Worm (Caenorhabditis elegans) whole organism, L4 larva: ENCODE measurements around the gene usp-4.

Experiments used
- F37D6.2 ChIP-seq: sonication (generic microtip); optimal IDR thresholded peaks from 2 replicates; lab custom pipeline; 2016; ENCODE audit warnings: mild to moderate bottlenecking, missing genetic modification characterization, missing compliant biosample characterization
- T26A8.4 ChIP-seq: fragments of 200-800 bp; sonication (Bioruptor generic); IDR thresholded peaks from 2 replicates; pipeline ENCODE4 v1.3.6; 2022; ENCODE audit warnings: missing genetic modification characterization, missing compliant biosample characterization
- Y105C5A.15 ChIP-seq: fragments of 200-800 bp; sonication (Bioruptor generic); IDR thresholded peaks from 2 replicates; pipeline ENCODE4 v1.3.6; 2022; ENCODE audit warnings: missing genetic modification characterization, missing compliant biosample characterization
- ZK337.2 ChIP-seq: fragments of 200-800 bp; sonication (Bioruptor generic); IDR thresholded peaks from 2 replicates; pipeline ENCODE4 v1.3.6; 2022; ENCODE audit warnings: missing genetic modification reagents, missing genetic modification characterization, missing compliant biosample characterization
- ZK546.5 ChIP-seq, 2 experiments: sonication (generic microtip); optimal IDR thresholded peaks; 2 replicates each; lab custom pipeline; 2017; ENCODE audit warnings: missing biosample characterization in 2 of 2, missing genetic modification characterization in 2 of 2
- aha-1 ChIP-seq: fragments of 150-350 bp; peaks from one replicate; lab custom pipeline; 2014; ENCODE audit warnings: missing biosample characterization, missing genetic modification characterization
- ama-1 ChIP-seq: fragments of 150-350 bp; optimal IDR thresholded peaks from 2 replicates; lab custom pipeline; 2014; ENCODE audit warnings: inconsistent platforms, mixed read lengths
- ceh-28 ChIP-seq: fragments of 150-350 bp; optimal IDR thresholded peaks from 2 replicates; lab custom pipeline; 2014; ENCODE audit warnings: missing biosample characterization, missing genetic modification reagents, missing genetic modification characterization
- ceh-44 ChIP-seq: fragments of 200-800 bp; sonication (Bioruptor generic); IDR thresholded peaks from 2 replicates; pipeline ENCODE4 v1.3.6; 2022; ENCODE audit warnings: missing genetic modification reagents, missing genetic modification characterization, missing compliant biosample characterization
- cey-2 ChIP-seq: sonication (generic microtip); optimal IDR thresholded peaks from 3 replicates; lab custom pipeline; 2017; ENCODE audit warnings: missing genetic modification characterization, mild to moderate bottlenecking, missing compliant biosample characterization, antibody characterized with exemption, borderline replicate concordance; ENCODE audit not compliant: insufficient read depth
- dmd-9 ChIP-seq: fragments of 200-800 bp; sonication (Bioruptor generic); IDR thresholded peaks from 2 replicates; pipeline ENCODE4 v1.3.6; 2022; ENCODE audit warnings: missing genetic modification reagents, missing genetic modification characterization, missing compliant biosample characterization
- dpl-1 ChIP-seq: fragments of 150-350 bp; optimal IDR thresholded peaks from 2 replicates; lab custom pipeline; 2014; ENCODE audit warnings: missing biosample characterization, missing genetic modification reagents, missing genetic modification characterization
- dve-1 ChIP-seq: sonication (generic microtip); optimal IDR thresholded peaks from 2 replicates; lab custom pipeline; 2017; ENCODE audit warnings: antibody characterized with exemption, mild to moderate bottlenecking, missing genetic modification characterization, missing compliant biosample characterization; ENCODE audit not compliant: insufficient read depth
- gei-8 ChIP-seq: fragments of 200-800 bp; sonication (Bioruptor generic); optimal IDR thresholded peaks from 2 replicates; lab custom pipeline; 2018; ENCODE audit warnings: mild to moderate bottlenecking, missing genetic modification characterization, missing compliant biosample characterization
- hif-1 ChIP-seq, 2 experiments: sonication (generic microtip); optimal IDR thresholded peaks; 2 replicates each; lab custom pipeline; 2016 to 2017; ENCODE audit warnings: missing compliant biosample characterization in 2 of 2, missing genetic modification characterization in 2 of 2, missing genetic modification reagents in 2 of 2, missing genotype in 2 of 2, mild to moderate bottlenecking in 1 of 2
- hlh-30 ChIP-seq: sonication (generic microtip); optimal IDR thresholded peaks from 2 replicates; lab custom pipeline; 2017; ENCODE audit warnings: antibody characterized with exemption, mild to moderate bottlenecking, missing genetic modification characterization, missing compliant biosample characterization; ENCODE audit not compliant: insufficient read depth
- jun-1 ChIP-seq: fragments of 150-350 bp; optimal IDR thresholded peaks from 2 replicates; lab custom pipeline; 2014; ENCODE audit warnings: missing biosample characterization, missing genetic modification reagents, missing genetic modification characterization
- lim-7 ChIP-seq: fragments of 200-800 bp; sonication (Bioruptor generic); IDR thresholded peaks from 2 replicates; pipeline ENCODE4 v1.3.6; 2022; ENCODE audit warnings: missing genetic modification characterization, missing compliant biosample characterization
- lin-38 ChIP-seq: fragments of 200-800 bp; sonication (Bioruptor generic); IDR thresholded peaks from 2 replicates; pipeline ENCODE4 v1.3.6; 2022; ENCODE audit warnings: missing genetic modification reagents, missing genetic modification characterization, missing compliant biosample characterization
- lin-39 ChIP-seq: fragments of 150-350 bp; optimal IDR thresholded peaks from 2 replicates; lab custom pipeline; 2014; ENCODE audit warnings: missing biosample characterization, missing genetic modification reagents, missing genetic modification characterization
- lir-3 ChIP-seq: sonication (generic microtip); optimal IDR thresholded peaks from 2 replicates; lab custom pipeline; 2016; ENCODE audit warnings: mild to moderate bottlenecking, missing genetic modification characterization, missing compliant biosample characterization
- madf-5 ChIP-seq, 2 experiments: fragments of 200-800 bp; sonication (Bioruptor generic); IDR thresholded peaks; 2 replicates each; pipeline ENCODE4 v1.3.6; 2022; ENCODE audit warnings: missing compliant biosample characterization in 2 of 2, missing genetic modification characterization in 2 of 2
- mdl-1 ChIP-seq, 2 experiments: fragments of 150-350 bp in 1 of 2; sonication (generic microtip) in 1 of 2; optimal IDR thresholded peaks; 2 replicates each; lab custom pipeline; 2014 to 2017; ENCODE audit warnings: missing biosample characterization in 2 of 2, missing genetic modification characterization in 2 of 2
- mes-2 ChIP-seq: sonication (generic microtip); optimal IDR thresholded peaks from 2 replicates; lab custom pipeline; 2016; ENCODE audit warnings: missing genotype, mild to moderate bottlenecking, missing genetic modification characterization, missing compliant biosample characterization; ENCODE audit not compliant: poor library complexity, severe bottlenecking
- nhr-102 ChIP-seq: sonication (generic microtip); optimal IDR thresholded peaks from 2 replicates; lab custom pipeline; 2016; ENCODE audit warnings: mild to moderate bottlenecking, missing genetic modification characterization, moderate library complexity, missing compliant biosample characterization
- nhr-25 ChIP-seq: sonication (generic microtip); optimal IDR thresholded peaks from 2 replicates; lab custom pipeline; 2017; ENCODE audit warnings: missing genetic modification characterization, mild to moderate bottlenecking, missing compliant biosample characterization, antibody characterized with exemption, moderate library complexity, borderline replicate concordance; ENCODE audit not compliant: insufficient read depth
- nhr-41 ChIP-seq: fragments of 200-800 bp; sonication (Bioruptor generic); IDR thresholded peaks from 2 replicates; pipeline ENCODE4 v1.3.6; 2022; ENCODE audit warnings: missing genetic modification reagents, missing genetic modification characterization, missing compliant biosample characterization
- nhr-48 ChIP-seq: sonication (generic microtip); optimal IDR thresholded peaks from 2 replicates; lab custom pipeline; 2016; ENCODE audit warnings: mild to moderate bottlenecking, missing genetic modification characterization, missing compliant biosample characterization
- nhr-76 ChIP-seq: fragments of 150-350 bp; optimal IDR thresholded peaks from 2 replicates; lab custom pipeline; 2014; ENCODE audit warnings: missing biosample characterization, missing genetic modification characterization
- nhr-77 ChIP-seq: fragments of 150-350 bp; optimal IDR thresholded peaks from 2 replicates; lab custom pipeline; 2014; ENCODE audit warnings: missing biosample characterization, missing genetic modification characterization
- pha-4 ChIP-seq, 2 experiments: fragments of 150-350 bp in 1 of 2; fragments of 200-800 bp in 1 of 2; sonication (Bioruptor generic) in 1 of 2; IDR thresholded peaks in 1 of 2; optimal IDR thresholded peaks in 1 of 2; 2 replicates each; pipeline versions ENCODE4 v1.3.6 to Lab custom; 2014 to 2022; ENCODE audit warnings: missing genetic modification characterization in 2 of 2, missing genetic modification reagents in 2 of 2, missing biosample characterization in 1 of 2, missing compliant biosample characterization in 1 of 2
- php-3 ChIP-seq: fragments of 200-800 bp; sonication (Bioruptor generic); IDR thresholded peaks from 2 replicates; pipeline ENCODE4 v1.3.6; 2022; ENCODE audit warnings: missing genetic modification reagents, missing genetic modification characterization, missing compliant biosample characterization
- rbr-2 ChIP-seq: sonication (generic microtip); optimal IDR thresholded peaks from 2 replicates; lab custom pipeline; 2016; ENCODE audit warnings: missing genotype, missing genetic modification characterization, missing compliant biosample characterization
- saeg-2 ChIP-seq: fragments of 200-800 bp; sonication (Bioruptor generic); IDR thresholded peaks from 2 replicates; pipeline ENCODE4 v1.3.6; 2022; ENCODE audit warnings: missing genetic modification reagents, missing genetic modification characterization, missing compliant biosample characterization
- snpc-1.2 ChIP-seq: fragments of 200-800 bp; sonication (Bioruptor generic); IDR thresholded peaks from 2 replicates; pipeline ENCODE4 v1.3.6; 2022; ENCODE audit warnings: missing genetic modification reagents, missing genetic modification characterization, missing compliant biosample characterization
- tag-97 ChIP-seq: fragments of 200-800 bp; sonication (Bioruptor generic); IDR thresholded peaks from 2 replicates; pipeline ENCODE4 v1.3.6; 2022; ENCODE audit warnings: missing genetic modification characterization, missing compliant biosample characterization
- tra-1 ChIP-seq: fragments of 200-800 bp; sonication (Bioruptor generic); IDR thresholded peaks from 2 replicates; pipeline ENCODE4 v1.3.6; 2022; ENCODE audit warnings: missing genetic modification reagents, missing genetic modification characterization, missing compliant biosample characterization
- unc-62 ChIP-seq, 3 experiments: fragments of 150-350 bp in 1 of 3; sonication (generic microtip); optimal IDR thresholded peaks in 2 of 3; peaks in 1 of 3; 1 replicate in 1 of 3; 2 replicates in 2 of 3; lab custom pipeline; 2014 to 2017; ENCODE audit warnings: missing biosample characterization in 3 of 3, missing genetic modification characterization in 3 of 3, missing genetic modification reagents in 3 of 3, missing genotype in 1 of 3
- zfp-2 ChIP-seq: sonication (generic microtip); optimal IDR thresholded peaks from 2 replicates; lab custom pipeline; 2016; ENCODE audit warnings: mild to moderate bottlenecking, missing genetic modification characterization, missing compliant biosample characterization
- zfp-3 ChIP-seq: fragments of 200-800 bp; sonication (Bioruptor generic); conservative IDR thresholded peaks from 2 replicates; pipeline ENCODE4 v1.3.6; 2022; ENCODE audit warnings: missing genetic modification reagents, missing genetic modification characterization, missing compliant biosample characterization

The usp-4 gene

ce11 chrIV:6757011-6757410 lies at the start of gene usp-4:
Gene usp-4, plus strand, starts transcription at chrIV:6757311.
- TF ChIP-seq lin-39 (no peak), madf-5 (GFP tag; IDR thresholded peaks at IDR 0.05; lab: Robert Waterston, UW) (no peak)
- TF ChIP-seq, all 104 proteins: peak for 0

ce11 chrIV:6740190-6740589 lies 16.9 kb upstream of the usp-4 start, which contains the start of gene Y73B6A.3:
Gene Y73B6A.3, minus strand, starts transcription at chrIV:6740290.
- no peak for TF ChIP-seq zfp-3
- no peak for TF ChIP-seq lim-7 (GFP tag; lab: Robert Waterston, UW)

- TF ChIP-seq unc-62 (GFP tag; optimal IDR thresholded peaks at IDR 0.05 in 1 of 2; lab: Kevin White, UChicago) (peak in 1 of 2 experiments; percentile 85), unc-62 (tag; optimal IDR thresholded peaks at IDR 0.05; lab: Kevin White, UChicago) (no peak), ama-1 (lab: Kevin White, UChicago) (peak; percentile 60), nhr-41 (no peak), lir-3 (no peak), rbr-2 (tag; lab: Kevin White, UChicago) (no peak), tra-1 (GFP tag; lab: Robert Waterston, UW) (0 out of 2 replicates have a peak, but pooled peaks have one; percentile 12), ceh-44 (no peak), zfp-2 (no peak), nhr-25 (tag; lab: Kevin White, UChicago) (no peak), nhr-48 (no peak), nhr-76 (tag; lab: Kevin White, UChicago) (no peak), aha-1 (tag; lab: Kevin White, UChicago) (peak; percentile 88)
These were observed 15.0 kb upstream of the usp-4 start, which contains the start of gene smg-7 for ce11 chrIV:6742159-6742558. Gene smg-7, minus strand, starts transcription at chrIV:6742443.

DNA sequence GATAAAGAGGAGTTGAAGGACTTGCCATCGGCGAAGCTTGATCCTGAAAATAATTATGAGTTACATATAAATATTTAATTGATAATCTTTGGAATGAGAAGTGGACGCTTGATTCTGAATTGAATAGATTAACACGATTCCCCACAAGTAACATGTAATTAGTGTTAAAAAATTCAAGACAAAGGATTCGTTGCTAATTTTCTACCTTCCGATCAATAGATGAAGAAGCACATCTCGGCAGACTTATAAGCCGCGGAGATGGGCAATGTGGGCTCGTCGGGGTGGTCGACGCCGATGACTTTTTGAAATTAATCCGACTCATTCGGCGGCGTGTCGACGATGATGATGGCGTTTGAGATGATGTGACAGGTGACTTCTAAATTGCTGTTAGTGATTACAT lies 10.0 kb upstream of the usp-4 start:
- no peak for TF ChIP-seq mdl-1 (tag; optimal IDR thresholded peaks at IDR 0.05; lab: Kevin White, UChicago)
- TF ChIP-seq hif-1 (tag; optimal IDR thresholded peaks at IDR 0.05; lab: Kevin White, UChicago): no peak
- TF ChIP-seq php-3 (GFP tag; lab: Robert Waterston, UW): no peak
- TF ChIP-seq hlh-30 (tag; lab: Kevin White, UChicago): no peak
- no peak for TF ChIP-seq cey-2 (tag; lab: Kevin White, UChicago)
- TF ChIP-seq unc-62 (GFP tag; optimal IDR thresholded peaks at IDR 0.05 in 1 of 2; lab: Kevin White, UChicago): peak in 1 of 2 experiments; percentile 71
- no peak for TF ChIP-seq unc-62 (tag; optimal IDR thresholded peaks at IDR 0.05; lab: Kevin White, UChicago)
- TF ChIP-seq jun-1 (tag; lab: Kevin White, UChicago): no peak
- 0 out of 2 replicates have a peak, but pooled peaks have one; percentile 6 for TF ChIP-seq snpc-1.2 (GFP tag; lab: Robert Waterston, UW)
- no peak for TF ChIP-seq saeg-2

DNA sequence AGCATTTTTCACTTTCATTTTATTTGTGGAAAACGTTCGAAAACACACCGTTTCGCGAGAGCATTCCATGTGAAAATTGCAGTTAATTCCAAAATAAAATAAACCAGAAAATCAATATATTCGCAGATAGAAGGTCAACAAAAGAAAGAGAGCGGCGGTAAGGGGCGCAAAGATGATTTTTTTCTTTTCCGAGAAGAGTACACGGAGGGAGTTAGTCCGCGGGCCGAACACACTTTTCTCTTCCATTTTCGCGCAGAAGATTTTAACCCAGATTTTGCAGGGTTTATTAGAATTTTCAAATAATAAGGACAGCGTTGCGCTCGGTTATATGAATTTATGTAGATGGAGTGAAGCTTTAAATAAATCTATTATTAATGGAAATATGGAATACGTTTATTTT lies 9.5 kb upstream of the usp-4 start:
- TF ChIP-seq tra-1 (GFP tag; lab: Robert Waterston, UW) (no peak), dve-1 (tag; lab: Kevin White, UChicago) (peak; percentile 32), aha-1 (tag; lab: Kevin White, UChicago) (peak; percentile 0), nhr-102 (tag; lab: Kevin White, UChicago) (no peak), hif-1 (tag; optimal IDR thresholded peaks at IDR 0.05; lab: Kevin White, UChicago) (peak in 1 of 2 experiments; percentile 66), F37D6.2 (tag; lab: Kevin White, UChicago) (no peak), php-3 (GFP tag; lab: Robert Waterston, UW) (no peak), T26A8.4 (GFP tag; lab: Robert Waterston, UW) (no peak), ZK337.2 (GFP tag; lab: Robert Waterston, UW) (0 out of 2 replicates have a peak, but pooled peaks have one; percentile 12), nhr-77 (tag; lab: Kevin White, UChicago) (no peak), gei-8 (GFP tag; lab: Kevin White, UChicago) (no peak), Y105C5A.15 (GFP tag; lab: Robert Waterston, UW) (no peak), nhr-25 (tag; lab: Kevin White, UChicago) (peak; percentile 35), lin-39 (no peak), pha-4 (GFP tag; IDR thresholded peaks at IDR 0.05; lab: Robert Waterston, UW) (no peak), pha-4 (tag; optimal IDR thresholded peaks at IDR 0.05; lab: Kevin White, UChicago) (peak; percentile 11), ceh-28 (tag; lab: Kevin White, UChicago) (no peak), dmd-9 (GFP tag; lab: Robert Waterston, UW) (0 out of 2 replicates have a peak, but pooled peaks have one; percentile 8), mes-2 (tag; lab: Kevin White, UChicago) (peak; percentile 95), hlh-30 (tag; lab: Kevin White, UChicago) (peak; percentile 12), dpl-1 (peak; percentile 26), lin-38 (GFP tag; lab: Robert Waterston, UW) (0 out of 2 replicates have a peak, but pooled peaks have one; percentile 37), tag-97 (GFP tag; lab: Robert Waterston, UW) (no peak), ZK546.5 (tag; optimal IDR thresholded peaks at IDR 0.05; lab: Kevin White, UChicago) (no peak)
